Worm (Caenorhabditis elegans) whole organism, mixed stage, embryonic: Measurements from ENCODE around the gene Y45F10B.8.

Experiments used
- nhr-28 ChIP-seq: fragments of 150-350 bp; optimal IDR thresholded peaks from 2 replicates; lab custom pipeline; 2014; ENCODE audit warnings: missing biosample characterization, missing genetic modification characterization
- unc-39 ChIP-seq: fragments of 150-350 bp; optimal IDR thresholded peaks from 2 replicates; lab custom pipeline; 2014; ENCODE audit warnings: missing biosample characterization, missing genetic modification characterization
- unc-62 ChIP-seq: fragments of 150-350 bp; optimal IDR thresholded peaks from 2 replicates; lab custom pipeline; 2014; ENCODE audit warnings: missing biosample characterization, missing genetic modification reagents, missing genetic modification characterization

- TF ChIP-seq unc-39 (tag; lab: Kevin White, UChicago): no peak
- no peak for TF ChIP-seq nhr-28 (tag; lab: Kevin White, UChicago)
- no peak for TF ChIP-seq unc-62 (GFP tag; lab: Kevin White, UChicago)
Measured at ce11 chrIV:13591645-13592044, 13.6 kb upstream of the Y45F10B.8 start, which contains the start of gene tsp-5.
